Worm (Caenorhabditis elegans) whole organism, L1 larva: Measurements from ENCODE around the gene W03F9.11.
A peak's percentile ranks its signal among the peaks of the same experiment; 100 is the strongest.

Experiments
- C04F5.9 ChIP-seq: sonication (generic microtip); optimal IDR thresholded peaks from 2 replicates; lab custom pipeline; 2016; ENCODE audit warnings: missing genetic modification characterization, missing compliant biosample characterization
- C16A3.4 ChIP-seq: fragments of 150-350 bp; optimal IDR thresholded peaks from 2 replicates; lab custom pipeline; 2014; ENCODE audit warnings: missing biosample characterization, missing genetic modification characterization
- C34B4.2 ChIP-seq: sonication (generic microtip); optimal IDR thresholded peaks from 2 replicates; lab custom pipeline; 2017; ENCODE audit warnings: mild to moderate bottlenecking, missing genetic modification characterization, missing compliant biosample characterization
- Y116A8C.19 ChIP-seq: sonication (generic microtip); optimal IDR thresholded peaks from 2 replicates; lab custom pipeline; 2016; ENCODE audit warnings: missing compliant biosample characterization, missing genetic modification characterization, borderline replicate concordance
- blmp-1 ChIP-seq: fragments of 150-350 bp; optimal IDR thresholded peaks from 2 replicates; lab custom pipeline; 2014; ENCODE audit warnings: missing biosample characterization, missing genetic modification characterization
- ceh-63 ChIP-seq: fragments of 200-800 bp; sonication (Bioruptor generic); optimal IDR thresholded peaks from 2 replicates; lab custom pipeline; 2018; ENCODE audit warnings: mild to moderate bottlenecking, missing genetic modification characterization, missing compliant biosample characterization
- ceh-8 ChIP-seq: fragments of 200-800 bp; sonication (Bioruptor generic); optimal IDR thresholded peaks from 2 replicates; lab custom pipeline; 2018; ENCODE audit warnings: mild to moderate bottlenecking, missing genetic modification characterization, moderate library complexity, missing compliant biosample characterization
- ceh-82 ChIP-seq, 3 experiments: fragments of 150-350 bp in 1 of 3; sonication (generic microtip) in 2 of 3; optimal IDR thresholded peaks; 2 replicates each; lab custom pipeline; 2014 to 2017; ENCODE audit warnings: missing biosample characterization in 3 of 3, missing genetic modification characterization in 3 of 3
- ceh-90 ChIP-seq: sonication (generic microtip); optimal IDR thresholded peaks from 2 replicates; lab custom pipeline; 2016; ENCODE audit warnings: missing genetic modification characterization, missing compliant biosample characterization
- dpl-1 ChIP-seq, 3 experiments: fragments of 150-350 bp in 2 of 3; sonication (generic microtip) in 1 of 3; optimal IDR thresholded peaks; 2 replicates each; lab custom pipeline; 2014 to 2017; ENCODE audit warnings: missing biosample characterization in 3 of 3, missing genetic modification characterization in 3 of 3, missing genetic modification reagents in 3 of 3
- efl-1 ChIP-seq, 4 experiments: fragments of 150-350 bp; optimal IDR thresholded peaks in 3 of 4; peaks in 1 of 4; 1 replicate in 1 of 4; 2 replicates in 3 of 4; lab custom pipeline; 2014; ENCODE audit warnings: missing biosample characterization in 2 of 4, missing genetic modification characterization in 2 of 4, missing genetic modification reagents in 2 of 4
- egl-13 ChIP-seq: sonication (generic microtip); optimal IDR thresholded peaks from 2 replicates; lab custom pipeline; 2016; ENCODE audit warnings: missing genotype, missing genetic modification reagents, missing genetic modification characterization, missing compliant biosample characterization
- elt-2 ChIP-seq: sonication (generic microtip); optimal IDR thresholded peaks from 2 replicates; lab custom pipeline; 2016; ENCODE audit warnings: missing genetic modification characterization, mild to moderate bottlenecking, inconsistent platforms, missing compliant biosample characterization, missing genetic modification reagents
- elt-3 ChIP-seq, 6 experiments: fragments of 150-350 bp in 1 of 6; sonication (generic microtip); optimal IDR thresholded peaks; 2 replicates each; lab custom pipeline; 2017 to 2018; ENCODE audit warnings: missing biosample characterization in 6 of 6, missing genetic modification characterization in 6 of 6, inconsistent platforms in 1 of 6
- fkh-10 ChIP-seq: sonication (generic microtip); optimal IDR thresholded peaks from 2 replicates; lab custom pipeline; 2017; ENCODE audit warnings: missing biosample characterization, missing genetic modification reagents, missing genetic modification characterization
- fkh-4 ChIP-seq: sonication (generic microtip); optimal IDR thresholded peaks from 2 replicates; lab custom pipeline; 2016; ENCODE audit warnings: missing compliant biosample characterization, missing genetic modification characterization, borderline replicate concordance
- fkh-8 ChIP-seq: sonication (generic microtip); optimal IDR thresholded peaks from 2 replicates; lab custom pipeline; 2016; ENCODE audit warnings: mild to moderate bottlenecking, missing genetic modification characterization, missing compliant biosample characterization
- fos-1 ChIP-seq: fragments of 150-350 bp; optimal IDR thresholded peaks from 2 replicates; lab custom pipeline; 2014; ENCODE audit warnings: missing biosample characterization, missing genetic modification characterization
- lin-13 ChIP-seq: fragments of 150-350 bp; optimal IDR thresholded peaks from 2 replicates; lab custom pipeline; 2014; ENCODE audit warnings: missing biosample characterization, missing genetic modification reagents, missing genetic modification characterization
- lin-15B ChIP-seq: fragments of 150-350 bp; sonication (generic microtip); optimal IDR thresholded peaks from 3 replicates; lab custom pipeline; 2014; ENCODE audit warnings: missing biosample characterization, missing genetic modification characterization
- lin-35 ChIP-seq, 2 experiments: fragments of 150-350 bp; optimal IDR thresholded peaks; 2 replicates each; lab custom pipeline; 2014; ENCODE audit warnings: missing biosample characterization in 2 of 2, missing genetic modification characterization in 2 of 2, missing genetic modification reagents in 2 of 2
- lin-39 ChIP-seq: fragments of 150-350 bp; optimal IDR thresholded peaks from 2 replicates; lab custom pipeline; 2014; ENCODE audit warnings: missing biosample characterization, missing genetic modification reagents, missing genetic modification characterization
- lir-3 ChIP-seq: sonication (generic microtip); optimal IDR thresholded peaks from 2 replicates; lab custom pipeline; 2016; ENCODE audit warnings: mild to moderate bottlenecking, missing genetic modification characterization, moderate library complexity, missing compliant biosample characterization; ENCODE audit not compliant: poor library complexity
- lsy-2 ChIP-seq, 2 experiments: fragments of 150-350 bp; optimal IDR thresholded peaks; 2 replicates each; lab custom pipeline; 2014; ENCODE audit warnings: missing biosample characterization in 2 of 2, missing genetic modification characterization in 2 of 2
- mab-9 ChIP-seq: fragments of 200-800 bp; sonication (Bioruptor generic); IDR thresholded peaks from 2 replicates; pipeline ENCODE4 v1.3.6; 2022; ENCODE audit warnings: missing genetic modification reagents, missing genetic modification characterization, missing compliant biosample characterization
- mdl-1 ChIP-seq, 2 experiments: fragments of 150-350 bp; optimal IDR thresholded peaks; 2 replicates each; lab custom pipeline; 2014 to 2017; ENCODE audit warnings: missing biosample characterization in 2 of 2, missing genetic modification characterization in 2 of 2, inconsistent platforms in 1 of 2
- nhr-11 ChIP-seq: fragments of 150-350 bp; optimal IDR thresholded peaks from 2 replicates; lab custom pipeline; 2014; ENCODE audit warnings: missing biosample characterization, missing genetic modification characterization
- nhr-12 ChIP-seq: sonication (generic microtip); optimal IDR thresholded peaks from 2 replicates; lab custom pipeline; 2017; ENCODE audit warnings: missing biosample characterization, missing genetic modification characterization
- nhr-19 ChIP-seq: fragments of 200-800 bp; sonication (Bioruptor generic); conservative IDR thresholded peaks from 2 replicates; pipeline ENCODE4 v1.3.6; 2022; ENCODE audit warnings: missing genetic modification characterization, missing compliant biosample characterization
- nhr-20 ChIP-seq: sonication (generic microtip); optimal IDR thresholded peaks from 2 replicates; lab custom pipeline; 2016; ENCODE audit warnings: mild to moderate bottlenecking, missing genetic modification characterization, missing compliant biosample characterization
- nhr-237 ChIP-seq: fragments of 150-350 bp; optimal IDR thresholded peaks from 2 replicates; lab custom pipeline; 2014; ENCODE audit warnings: missing biosample characterization, missing genetic modification characterization
- nhr-47 ChIP-seq: sonication (generic microtip); optimal IDR thresholded peaks from 2 replicates; lab custom pipeline; 2016; ENCODE audit warnings: mild to moderate bottlenecking, missing genetic modification characterization, moderate library complexity, missing compliant biosample characterization
- nhr-76 ChIP-seq: sonication (generic microtip); optimal IDR thresholded peaks from 2 replicates; lab custom pipeline; 2017; ENCODE audit warnings: missing biosample characterization, missing genetic modification characterization
- nhr-84 ChIP-seq: sonication (generic microtip); optimal IDR thresholded peaks from 2 replicates; lab custom pipeline; 2017; ENCODE audit warnings: missing biosample characterization, missing genetic modification characterization
- nhr-85 ChIP-seq: sonication (generic microtip); peaks from one replicate; lab custom pipeline; 2016; ENCODE audit warnings: missing genetic modification characterization, inconsistent platforms, missing compliant biosample characterization
- nhr-90 ChIP-seq: sonication (generic microtip); optimal IDR thresholded peaks from 2 replicates; lab custom pipeline; 2016; ENCODE audit warnings: mild to moderate bottlenecking, missing genetic modification characterization, missing compliant biosample characterization; ENCODE audit not compliant: poor library complexity
- rnt-1 ChIP-seq: sonication (generic microtip); optimal IDR thresholded peaks from 2 replicates; lab custom pipeline; 2016; ENCODE audit warnings: mild to moderate bottlenecking, missing genetic modification characterization, moderate library complexity, missing compliant biosample characterization
- snpc-4 ChIP-seq: fragments of 150-350 bp; optimal IDR thresholded peaks from 2 replicates; lab custom pipeline; 2014; ENCODE audit warnings: missing biosample characterization, missing genetic modification characterization
- snu-23 ChIP-seq: sonication (generic microtip); optimal IDR thresholded peaks from 2 replicates; lab custom pipeline; 2016; ENCODE audit warnings: missing genetic modification characterization, missing compliant biosample characterization
- sox-4 ChIP-seq: sonication (generic microtip); optimal IDR thresholded peaks from 2 replicates; lab custom pipeline; 2016; ENCODE audit warnings: missing genetic modification characterization, missing compliant biosample characterization
- sptf-1 ChIP-seq: fragments of 150-350 bp; optimal IDR thresholded peaks from 2 replicates; lab custom pipeline; 2014; ENCODE audit warnings: missing biosample characterization, missing genetic modification characterization
- sup-37 ChIP-seq: fragments of 200-800 bp; sonication (Bioruptor generic); optimal IDR thresholded peaks from 2 replicates; lab custom pipeline; 2018; ENCODE audit warnings: mild to moderate bottlenecking, missing genetic modification characterization, missing compliant biosample characterization
- swsn-7 ChIP-seq: sonication (generic microtip); optimal IDR thresholded peaks from 2 replicates; lab custom pipeline; 2016; ENCODE audit warnings: missing genetic modification characterization, missing compliant biosample characterization
- tlp-1 ChIP-seq: fragments of 150-350 bp; optimal IDR thresholded peaks from 2 replicates; lab custom pipeline; 2014; ENCODE audit warnings: missing biosample characterization, missing genetic modification characterization
- unc-130 ChIP-seq: fragments of 150-350 bp; optimal IDR thresholded peaks from 2 replicates; lab custom pipeline; 2017; ENCODE audit warnings: missing biosample characterization, missing genetic modification characterization, inconsistent platforms
- unc-30 ChIP-seq: sonication (generic microtip); optimal IDR thresholded peaks from 2 replicates; lab custom pipeline; 2017; ENCODE audit warnings: missing biosample characterization, missing genetic modification characterization
- unc-62 ChIP-seq: fragments of 150-350 bp; optimal IDR thresholded peaks from 2 replicates; lab custom pipeline; 2014; ENCODE audit warnings: missing biosample characterization, missing genetic modification reagents, missing genetic modification characterization
- unc-98 ChIP-seq: fragments of 200-800 bp; sonication (Bioruptor generic); IDR thresholded peaks from 2 replicates; pipeline ENCODE4 v1.3.6; 2022; ENCODE audit warnings: missing genetic modification characterization, missing compliant biosample characterization
- vab-15 ChIP-seq: sonication (generic microtip); optimal IDR thresholded peaks from 2 replicates; lab custom pipeline; 2017; ENCODE audit warnings: missing genotype, mild to moderate bottlenecking, missing genetic modification characterization, missing compliant biosample characterization
- ztf-4 ChIP-seq: fragments of 150-350 bp; optimal IDR thresholded peaks from 2 replicates; lab custom pipeline; 2014; ENCODE audit warnings: missing biosample characterization, missing genetic modification characterization

The W03F9.11 gene

ce11 chrV:185124-185523, 44.0 kb upstream of the W03F9.11 start:
- TF ChIP-seq nhr-47 = no peak
- no peak for TF ChIP-seq lin-39
- TF ChIP-seq C34B4.2 (tag; lab: Kevin White, UChicago) = no peak
- TF ChIP-seq swsn-7 (tag; lab: Kevin White, UChicago) = no peak
- no peak for TF ChIP-seq sptf-1

ce11 chrV:176870-177467, 35.8 kb upstream of the W03F9.11 start, which contains the start of gene cul-3:
cul-3 (plus strand) TSS chrV:177417.
- no peak for TF ChIP-seq sptf-1
- peak; percentile 55 for TF ChIP-seq nhr-20 (tag; lab: Kevin White, UChicago)
- TF ChIP-seq ceh-8 (GFP tag; lab: Kevin White, UChicago) = no peak
- TF ChIP-seq ceh-90 (tag; lab: Kevin White, UChicago) = no peak
- peak; percentile 27 for TF ChIP-seq nhr-11
- TF ChIP-seq fkh-8 = peak; percentile 47
- no peak for TF ChIP-seq nhr-84 (tag; lab: Kevin White, UChicago)
- TF ChIP-seq blmp-1 (tag; lab: Kevin White, UChicago) = peak; percentile 44
- peak; percentile 51 for TF ChIP-seq egl-13 (tag; lab: Kevin White, UChicago)
- TF ChIP-seq Y116A8C.19 (tag; lab: Kevin White, UChicago) = no peak
- TF ChIP-seq vab-15 = no peak
- TF ChIP-seq elt-2 (tag; lab: Kevin White, UChicago) = peak; percentile 17
- TF ChIP-seq fkh-10 (GFP tag; lab: Kevin White, UChicago) = peak; percentile 3
- no peak for TF ChIP-seq nhr-12 (tag; lab: Kevin White, UChicago)
- TF ChIP-seq dpl-1 (GFP tag; optimal IDR thresholded peaks at IDR 0.05; lab: Kevin White, UChicago) = peak; percentile 59 to 79 (median 78)
- peak in 1 of 2 experiments; percentile 45 for TF ChIP-seq mdl-1 (tag; optimal IDR thresholded peaks at IDR 0.05; lab: Kevin White, UChicago)
- TF ChIP-seq elt-3 (tag; optimal IDR thresholded peaks at IDR 0.05; lab: Kevin White, UChicago) = peak in 1 of 6 experiments; percentile 44
- no peak for TF ChIP-seq unc-30 (tag; lab: Kevin White, UChicago)
- TF ChIP-seq tlp-1 = no peak
- no peak for TF ChIP-seq sup-37 (GFP tag; lab: Kevin White, UChicago)
- no peak for TF ChIP-seq unc-62 (GFP tag; lab: Kevin White, UChicago)
- no peak for TF ChIP-seq fos-1
- peak; percentile 54 for TF ChIP-seq lin-15B
- TF ChIP-seq ceh-82 (tag; optimal IDR thresholded peaks at IDR 0.05; lab: Kevin White, UChicago) = peak; percentile 58 to 77 (median 67)
- no peak for TF ChIP-seq nhr-76
- TF ChIP-seq mab-9 (GFP tag; lab: Robert Waterston, UW) = peak; percentile 10; the same call in 1 of the 2 replicates
- TF ChIP-seq lir-3 = no peak
- TF ChIP-seq snu-23 (GFP tag; lab: Kevin White, UChicago) = peak; percentile 77
- no peak for TF ChIP-seq rnt-1 (tag; lab: Kevin White, UChicago)
- TF ChIP-seq fkh-4 (tag; lab: Kevin White, UChicago) = peak; percentile 5
- TF ChIP-seq nhr-237 = no peak
- TF ChIP-seq unc-98 = no peak
- TF ChIP-seq lin-35 (GFP tag; optimal IDR thresholded peaks at IDR 0.05; lab: Kevin White, UChicago) = peak; percentile 75 to 82
- TF ChIP-seq ceh-63 (GFP tag; lab: Kevin White, UChicago) = no peak
- peak; percentile 65 to 77 for TF ChIP-seq efl-1 (optimal IDR thresholded peaks at IDR 0.05; lab: Kevin White, UChicago)
- TF ChIP-seq efl-1 (GFP tag; optimal IDR thresholded peaks at IDR 0.05 in 1 of 2; lab: Kevin White, UChicago) = peak; percentile 77 to 98
- TF ChIP-seq nhr-19 = peak; percentile 64
- peak; percentile 71 for TF ChIP-seq nhr-90 (tag; lab: Kevin White, UChicago)
- no peak for TF ChIP-seq ztf-4 (tag; lab: Kevin White, UChicago)
- TF ChIP-seq sox-4 = no peak
- TF ChIP-seq lin-13 (GFP tag; lab: Kevin White, UChicago) = peak; percentile 46
- peak; percentile 53 for TF ChIP-seq C04F5.9 (tag; lab: Kevin White, UChicago)
- TF ChIP-seq nhr-85 (tag; lab: Kevin White, UChicago) = peak; percentile 77
- TF ChIP-seq unc-130 (tag; lab: Kevin White, UChicago) = peak; percentile 52
- TF ChIP-seq lsy-2 (tag; optimal IDR thresholded peaks at IDR 0.05; lab: Kevin White, UChicago) = peak; percentile 72 to 77
- TF ChIP-seq C16A3.4 = peak; percentile 32
- peak; percentile 57 for TF ChIP-seq snpc-4 (tag; lab: Kevin White, UChicago)
